Worm (Caenorhabditis elegans) whole organism, L4 larva: ENCODE data around the gene xol-1.
A peak's percentile ranks its signal among the peaks of the same experiment; 100 is the strongest.

ENCODE experiments used
- D1046.2 ChIP-seq: fragments of 200-800 bp; sonication (Bioruptor generic); IDR thresholded peaks from 2 replicates; pipeline ENCODE4 v1.3.6; 2022; ENCODE audit warnings: missing genetic modification characterization, missing compliant biosample characterization
- F26F4.8 ChIP-seq: fragments of 200-800 bp; sonication (Bioruptor generic); conservative IDR thresholded peaks from 2 replicates; pipeline ENCODE4 v1.3.6; 2022; ENCODE audit warnings: missing genetic modification characterization, missing compliant biosample characterization
- F37D6.2 ChIP-seq: sonication (generic microtip); optimal IDR thresholded peaks from 2 replicates; lab custom pipeline; 2016; ENCODE audit warnings: mild to moderate bottlenecking, missing genetic modification characterization, missing compliant biosample characterization
- T26A8.4 ChIP-seq: fragments of 200-800 bp; sonication (Bioruptor generic); IDR thresholded peaks from 2 replicates; pipeline ENCODE4 v1.3.6; 2022; ENCODE audit warnings: missing genetic modification characterization, missing compliant biosample characterization
- Y75B8A.6 ChIP-seq: fragments of 200-800 bp; sonication (Bioruptor generic); IDR thresholded peaks from 2 replicates; pipeline ENCODE4 v1.3.6; 2022; ENCODE audit warnings: missing genetic modification reagents, missing genetic modification characterization, missing compliant biosample characterization
- ZK337.2 ChIP-seq: fragments of 200-800 bp; sonication (Bioruptor generic); IDR thresholded peaks from 2 replicates; pipeline ENCODE4 v1.3.6; 2022; ENCODE audit warnings: missing genetic modification reagents, missing genetic modification characterization, missing compliant biosample characterization
- ama-1 ChIP-seq: fragments of 150-350 bp; optimal IDR thresholded peaks from 2 replicates; lab custom pipeline; 2014; ENCODE audit warnings: inconsistent platforms, mixed read lengths
- arid-1 ChIP-seq: fragments of 200-800 bp; sonication (Bioruptor generic); conservative IDR thresholded peaks from 2 replicates; pipeline ENCODE4 v1.3.6; 2022; ENCODE audit warnings: missing genetic modification reagents, missing genetic modification characterization, missing compliant biosample characterization
- ceh-20 ChIP-seq: fragments of 200-800 bp; sonication (Bioruptor generic); IDR thresholded peaks from 2 replicates; pipeline ENCODE4 v1.3.6; 2022; ENCODE audit warnings: missing genetic modification reagents, missing genetic modification characterization, missing compliant biosample characterization
- ceh-32 ChIP-seq: sonication (generic microtip); optimal IDR thresholded peaks from 2 replicates; lab custom pipeline; 2016; ENCODE audit warnings: mild to moderate bottlenecking, missing genetic modification characterization, missing compliant biosample characterization; ENCODE audit not compliant: poor library complexity
- ceh-44 ChIP-seq: fragments of 200-800 bp; sonication (Bioruptor generic); IDR thresholded peaks from 2 replicates; pipeline ENCODE4 v1.3.6; 2022; ENCODE audit warnings: missing genetic modification reagents, missing genetic modification characterization, missing compliant biosample characterization
- ceh-62 ChIP-seq: sonication (generic microtip); optimal IDR thresholded peaks from 2 replicates; lab custom pipeline; 2017; ENCODE audit warnings: missing biosample characterization, missing genetic modification characterization
- ceh-82 ChIP-seq: sonication (generic microtip); optimal IDR thresholded peaks from 2 replicates; lab custom pipeline; 2017; ENCODE audit warnings: missing biosample characterization, missing genetic modification characterization
- daf-12 ChIP-seq: fragments of 150-350 bp; optimal IDR thresholded peaks from 2 replicates; lab custom pipeline; 2014; ENCODE audit warnings: missing biosample characterization, missing genetic modification reagents, missing genetic modification characterization
- daf-19 ChIP-seq: fragments of 200-800 bp; sonication (Bioruptor generic); conservative IDR thresholded peaks from 2 replicates; pipeline ENCODE4 v1.3.6; 2022; ENCODE audit warnings: missing genetic modification characterization, missing compliant biosample characterization
- dmd-9 ChIP-seq: fragments of 200-800 bp; sonication (Bioruptor generic); IDR thresholded peaks from 2 replicates; pipeline ENCODE4 v1.3.6; 2022; ENCODE audit warnings: missing genetic modification reagents, missing genetic modification characterization, missing compliant biosample characterization
- egl-43 ChIP-seq: fragments of 200-800 bp; sonication (Bioruptor generic); IDR thresholded peaks from 2 replicates; pipeline ENCODE4 v1.3.6; 2022; ENCODE audit warnings: missing genetic modification reagents, missing genetic modification characterization, missing compliant biosample characterization
- gei-8 ChIP-seq: fragments of 200-800 bp; sonication (Bioruptor generic); optimal IDR thresholded peaks from 2 replicates; lab custom pipeline; 2018; ENCODE audit warnings: mild to moderate bottlenecking, missing genetic modification characterization, missing compliant biosample characterization
- hif-1 ChIP-seq, 2 experiments: sonication (generic microtip); optimal IDR thresholded peaks; 2 replicates each; lab custom pipeline; 2016 to 2017; ENCODE audit warnings: missing compliant biosample characterization in 2 of 2, missing genetic modification characterization in 2 of 2, missing genetic modification reagents in 2 of 2, missing genotype in 2 of 2, mild to moderate bottlenecking in 1 of 2
- hlh-11 ChIP-seq: fragments of 200-800 bp; sonication (Bioruptor generic); optimal IDR thresholded peaks from 2 replicates; lab custom pipeline; 2018; ENCODE audit warnings: mild to moderate bottlenecking, missing genetic modification characterization, missing compliant biosample characterization
- jun-1 ChIP-seq: fragments of 150-350 bp; optimal IDR thresholded peaks from 2 replicates; lab custom pipeline; 2014; ENCODE audit warnings: missing biosample characterization, missing genetic modification reagents, missing genetic modification characterization
- lim-7 ChIP-seq: fragments of 200-800 bp; sonication (Bioruptor generic); IDR thresholded peaks from 2 replicates; pipeline ENCODE4 v1.3.6; 2022; ENCODE audit warnings: missing genetic modification characterization, missing compliant biosample characterization
- lin-13 ChIP-seq: fragments of 150-350 bp; optimal IDR thresholded peaks from 2 replicates; lab custom pipeline; 2014; ENCODE audit warnings: missing biosample characterization, missing genetic modification reagents, missing genetic modification characterization
- lin-15B ChIP-seq: fragments of 150-350 bp; sonication (generic microtip); optimal IDR thresholded peaks from 3 replicates; lab custom pipeline; 2014; ENCODE audit warnings: missing biosample characterization, missing genetic modification characterization
- lin-29 ChIP-seq: fragments of 200-800 bp; sonication (Bioruptor generic); IDR thresholded peaks from 2 replicates; pipeline ENCODE4 v1.3.6; 2022; ENCODE audit warnings: missing genetic modification reagents, missing genetic modification characterization, missing compliant biosample characterization
- lin-38 ChIP-seq: fragments of 200-800 bp; sonication (Bioruptor generic); IDR thresholded peaks from 2 replicates; pipeline ENCODE4 v1.3.6; 2022; ENCODE audit warnings: missing genetic modification reagents, missing genetic modification characterization, missing compliant biosample characterization
- lin-39 ChIP-seq: fragments of 150-350 bp; optimal IDR thresholded peaks from 2 replicates; lab custom pipeline; 2014; ENCODE audit warnings: missing biosample characterization, missing genetic modification reagents, missing genetic modification characterization
- madf-5 ChIP-seq, 2 experiments: fragments of 200-800 bp; sonication (Bioruptor generic); IDR thresholded peaks; 2 replicates each; pipeline ENCODE4 v1.3.6; 2022; ENCODE audit warnings: missing compliant biosample characterization in 2 of 2, missing genetic modification characterization in 2 of 2
- mdl-1 ChIP-seq, 2 experiments: fragments of 150-350 bp in 1 of 2; sonication (generic microtip) in 1 of 2; optimal IDR thresholded peaks; 2 replicates each; lab custom pipeline; 2014 to 2017; ENCODE audit warnings: missing biosample characterization in 2 of 2, missing genetic modification characterization in 2 of 2
- mep-1 ChIP-seq: fragments of 150-350 bp; sonication (generic microtip); optimal IDR thresholded peaks from 3 replicates; lab custom pipeline; 2014; ENCODE audit warnings: missing biosample characterization, missing genetic modification characterization
- mes-2 ChIP-seq: sonication (generic microtip); optimal IDR thresholded peaks from 2 replicates; lab custom pipeline; 2016; ENCODE audit warnings: missing genotype, mild to moderate bottlenecking, missing genetic modification characterization, missing compliant biosample characterization; ENCODE audit not compliant: poor library complexity, severe bottlenecking
- nhr-10 ChIP-seq: fragments of 150-350 bp; optimal IDR thresholded peaks from 2 replicates; lab custom pipeline; 2014; ENCODE audit warnings: missing biosample characterization, missing genetic modification characterization
- nhr-102 ChIP-seq: sonication (generic microtip); optimal IDR thresholded peaks from 2 replicates; lab custom pipeline; 2016; ENCODE audit warnings: mild to moderate bottlenecking, missing genetic modification characterization, moderate library complexity, missing compliant biosample characterization
- nhr-237 ChIP-seq: sonication (generic microtip); optimal IDR thresholded peaks from 2 replicates; lab custom pipeline; 2017; ENCODE audit warnings: missing biosample characterization, missing genetic modification characterization
- nhr-42 ChIP-seq: fragments of 200-800 bp; sonication (Bioruptor generic); IDR thresholded peaks from 2 replicates; pipeline ENCODE4 v1.3.6; 2022; ENCODE audit warnings: missing genetic modification characterization, missing compliant biosample characterization
- nhr-76 ChIP-seq: fragments of 150-350 bp; optimal IDR thresholded peaks from 2 replicates; lab custom pipeline; 2014; ENCODE audit warnings: missing biosample characterization, missing genetic modification characterization
- nhr-77 ChIP-seq: fragments of 150-350 bp; optimal IDR thresholded peaks from 2 replicates; lab custom pipeline; 2014; ENCODE audit warnings: missing biosample characterization, missing genetic modification characterization
- pha-4 ChIP-seq, 2 experiments: fragments of 150-350 bp in 1 of 2; fragments of 200-800 bp in 1 of 2; sonication (Bioruptor generic) in 1 of 2; IDR thresholded peaks in 1 of 2; optimal IDR thresholded peaks in 1 of 2; 2 replicates each; pipeline versions ENCODE4 v1.3.6 to Lab custom; 2014 to 2022; ENCODE audit warnings: missing genetic modification characterization in 2 of 2, missing genetic modification reagents in 2 of 2, missing biosample characterization in 1 of 2, missing compliant biosample characterization in 1 of 2
- php-3 ChIP-seq: fragments of 200-800 bp; sonication (Bioruptor generic); IDR thresholded peaks from 2 replicates; pipeline ENCODE4 v1.3.6; 2022; ENCODE audit warnings: missing genetic modification reagents, missing genetic modification characterization, missing compliant biosample characterization
- pqm-1 ChIP-seq: sonication (generic microtip); optimal IDR thresholded peaks from 2 replicates; lab custom pipeline; 2017; ENCODE audit warnings: missing biosample characterization, missing genetic modification characterization
- rbr-2 ChIP-seq: sonication (generic microtip); optimal IDR thresholded peaks from 2 replicates; lab custom pipeline; 2016; ENCODE audit warnings: missing genotype, missing genetic modification characterization, missing compliant biosample characterization
- skn-1 ChIP-seq: fragments of 150-350 bp; optimal IDR thresholded peaks from 2 replicates; lab custom pipeline; 2014; ENCODE audit warnings: missing biosample characterization, missing genetic modification characterization
- snpc-1.2 ChIP-seq: fragments of 200-800 bp; sonication (Bioruptor generic); IDR thresholded peaks from 2 replicates; pipeline ENCODE4 v1.3.6; 2022; ENCODE audit warnings: missing genetic modification reagents, missing genetic modification characterization, missing compliant biosample characterization
- spr-1 ChIP-seq: sonication (generic microtip); optimal IDR thresholded peaks from 2 replicates; lab custom pipeline; 2016; ENCODE audit warnings: mild to moderate bottlenecking, missing genetic modification characterization, missing compliant biosample characterization
- spr-3 ChIP-seq: fragments of 200-800 bp; sonication (Bioruptor generic); optimal IDR thresholded peaks from 2 replicates; lab custom pipeline; 2018; ENCODE audit warnings: mild to moderate bottlenecking, missing genetic modification characterization, missing compliant biosample characterization
- tra-1 ChIP-seq: fragments of 200-800 bp; sonication (Bioruptor generic); IDR thresholded peaks from 2 replicates; pipeline ENCODE4 v1.3.6; 2022; ENCODE audit warnings: missing genetic modification reagents, missing genetic modification characterization, missing compliant biosample characterization
- unc-39 ChIP-seq: sonication (generic microtip); optimal IDR thresholded peaks from 2 replicates; lab custom pipeline; 2017; ENCODE audit warnings: missing biosample characterization, missing genetic modification characterization
- unc-62 ChIP-seq, 3 experiments: fragments of 150-350 bp in 1 of 3; sonication (generic microtip); optimal IDR thresholded peaks in 2 of 3; peaks in 1 of 3; 1 replicate in 1 of 3; 2 replicates in 2 of 3; lab custom pipeline; 2014 to 2017; ENCODE audit warnings: missing biosample characterization in 3 of 3, missing genetic modification characterization in 3 of 3, missing genetic modification reagents in 3 of 3, missing genotype in 1 of 3
- zip-11 ChIP-seq: fragments of 200-800 bp; sonication (Bioruptor generic); IDR thresholded peaks from 2 replicates; pipeline ENCODE4 v1.3.6; 2022; ENCODE audit warnings: missing genetic modification characterization, missing compliant biosample characterization
- ztf-11 ChIP-seq: fragments of 150-350 bp; optimal IDR thresholded peaks from 2 replicates; lab custom pipeline; 2014; ENCODE audit warnings: missing biosample characterization, missing genetic modification characterization
- ztf-7 ChIP-seq: fragments of 150-350 bp; optimal IDR thresholded peaks from 2 replicates; lab custom pipeline; 2014; ENCODE audit warnings: missing biosample characterization, missing genetic modification characterization

xol-1 gene

DNA sequence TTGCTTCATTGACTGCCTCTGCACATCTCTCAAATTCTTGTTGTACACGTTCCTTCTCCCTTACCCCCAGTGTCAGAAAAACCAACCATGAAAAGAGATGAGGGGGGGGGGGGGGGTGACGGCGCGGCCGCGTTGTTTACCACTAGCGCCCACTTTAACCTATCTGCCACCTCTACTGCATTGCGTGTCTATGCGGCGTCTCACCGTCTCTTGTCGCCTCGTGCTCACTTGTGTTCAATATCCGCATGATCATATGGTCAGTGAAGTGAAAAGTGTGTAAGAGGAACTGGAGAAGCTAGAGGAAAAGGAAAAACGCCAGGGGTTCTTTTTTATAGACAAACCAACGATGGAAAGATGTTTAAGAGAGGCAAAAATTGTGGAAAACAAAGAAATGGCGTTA lies 21.4 kb upstream of the xol-1 start (continued):
- TF ChIP-seq dmd-9 (GFP tag; lab: Robert Waterston, UW) (no peak), lin-13 (GFP tag; lab: Kevin White, UChicago) (peak; percentile 59), nhr-102 (peak; percentile 24), lin-15B (tag; lab: Kevin White, UChicago) (no peak), mep-1 (tag; lab: Kevin White, UChicago) (peak; percentile 93), ama-1 (lab: Kevin White, UChicago) (peak; percentile 74), rbr-2 (peak; percentile 88), ceh-32 (no peak), lin-39 (no peak), spr-1 (no peak), Y75B8A.6 (GFP tag; lab: Robert Waterston, UW) (0 out of 2 replicates have a peak, but pooled peaks have one; percentile 46), unc-62 (GFP tag; optimal IDR thresholded peaks at IDR 0.05 in 1 of 2; lab: Kevin White, UChicago) (peak in 1 of 2 experiments; percentile 63), unc-62 (tag; optimal IDR thresholded peaks at IDR 0.05; lab: Kevin White, UChicago) (no peak), F37D6.2 (tag; lab: Kevin White, UChicago) (peak; percentile 57), ceh-82 (no peak), T26A8.4 (peak; percentile 79), ceh-20 (peak; percentile 88), nhr-77 (peak; percentile 75), F26F4.8 (GFP tag; lab: Robert Waterston, UW) (no peak), mdl-1 (tag; optimal IDR thresholded peaks at IDR 0.05; lab: Kevin White, UChicago) (peak; percentile 88 to 98), ceh-44 (GFP tag; lab: Robert Waterston, UW) (no peak), arid-1 (GFP tag; lab: Robert Waterston, UW) (peak; percentile 65; the same call in 1 of the 2 replicates), zip-11 (GFP tag; lab: Robert Waterston, UW) (no peak), spr-3 (GFP tag; lab: Kevin White, UChicago) (no peak), pha-4 (GFP tag; IDR thresholded peaks at IDR 0.05; lab: Robert Waterston, UW) (peak; percentile 85), pha-4 (tag; optimal IDR thresholded peaks at IDR 0.05; lab: Kevin White, UChicago) (peak; percentile 27), daf-19 (GFP tag; lab: Robert Waterston, UW) (no peak), lin-38 (GFP tag; lab: Robert Waterston, UW) (no peak), nhr-42 (GFP tag; lab: Robert Waterston, UW) (peak; percentile 77; the same call in 1 of the 2 replicates), hif-1 (tag; optimal IDR thresholded peaks at IDR 0.05; lab: Kevin White, UChicago) (peak in 1 of 2 experiments; percentile 92), lin-29 (GFP tag; lab: Robert Waterston, UW) (peak; percentile 65; the same call in 1 of the 2 replicates), tra-1 (GFP tag; lab: Robert Waterston, UW) (peak; percentile 88), jun-1 (tag; lab: Kevin White, UChicago) (no peak), ztf-11 (tag; lab: Kevin White, UChicago) (no peak), skn-1 (tag; lab: Kevin White, UChicago) (no peak), daf-12 (tag; lab: Kevin White, UChicago) (no peak), ZK337.2 (GFP tag; lab: Robert Waterston, UW) (no peak), ztf-7 (tag; lab: Kevin White, UChicago) (no peak), nhr-76 (tag; lab: Kevin White, UChicago) (no peak), hlh-11 (peak; percentile 98), pqm-1 (peak; percentile 24), D1046.2 (GFP tag; lab: Robert Waterston, UW) (no peak), ceh-62 (tag; lab: Kevin White, UChicago) (no peak), madf-5 (GFP tag; IDR thresholded peaks at IDR 0.05; lab: Robert Waterston, UW) (0 out of 4 replicates have a peak, but pooled peaks of 1 of the 2 experiments have one; percentile 34), php-3 (peak; percentile 61; the same call in 1 of the 2 replicates), snpc-1.2 (no peak), nhr-237 (tag; lab: Kevin White, UChicago) (no peak), lim-7 (GFP tag; lab: Robert Waterston, UW) (0 out of 2 replicates have a peak, but pooled peaks have one; percentile 12), unc-39 (tag; lab: Kevin White, UChicago) (no peak), nhr-10 (peak; percentile 84), gei-8 (GFP tag; lab: Kevin White, UChicago) (peak; percentile 81), mes-2 (peak; percentile 73), egl-43 (peak; percentile 93)
